Worm (Caenorhabditis elegans) whole organism, young adult: ENCODE data around the gene R11E3.1.

Source experiments
- B0336.3 ChIP-seq: fragments of 200-800 bp; sonication (Bioruptor generic); IDR thresholded peaks from 2 replicates; pipeline ENCODE4 v1.3.6; 2022; ENCODE audit warnings: missing genetic modification characterization, missing compliant biosample characterization
- C17E4.6 ChIP-seq: fragments of 200-800 bp; sonication (Bioruptor generic); IDR thresholded peaks from 2 replicates; pipeline ENCODE4 v1.3.6; 2022; ENCODE audit warnings: missing genetic modification reagents, missing genetic modification characterization, missing compliant biosample characterization
- D2030.7 ChIP-seq: fragments of 200-800 bp; sonication (Bioruptor generic); IDR thresholded peaks from 2 replicates; pipeline ENCODE4 v1.3.6; 2022; ENCODE audit warnings: missing genetic modification reagents, missing genetic modification characterization, missing compliant biosample characterization
- F10E7.11 ChIP-seq: sonication (generic microtip); optimal IDR thresholded peaks from 2 replicates; lab custom pipeline; 2017; ENCODE audit warnings: mild to moderate bottlenecking, missing genetic modification characterization, moderate library complexity, missing compliant biosample characterization
- F49E8.2 ChIP-seq: sonication (generic microtip); optimal IDR thresholded peaks from 3 replicates; lab custom pipeline; 2017; ENCODE audit warnings: missing genetic modification characterization, mild to moderate bottlenecking, missing compliant biosample characterization, antibody characterized with exemption, moderate library complexity; ENCODE audit not compliant: insufficient read depth
- F55B11.4 ChIP-seq: sonication (generic microtip); optimal IDR thresholded peaks from 2 replicates; lab custom pipeline; 2016; ENCODE audit warnings: missing compliant biosample characterization, missing genetic modification characterization, borderline replicate concordance; ENCODE audit not compliant: insufficient read depth
- F57C9.4 ChIP-seq: sonication (generic microtip); optimal IDR thresholded peaks from 2 replicates; lab custom pipeline; 2017; ENCODE audit warnings: mild to moderate bottlenecking, missing genetic modification characterization, missing compliant biosample characterization
- Y53G8AR.9 ChIP-seq: fragments of 200-800 bp; sonication (Bioruptor generic); conservative IDR thresholded peaks from 2 replicates; pipeline ENCODE4 v1.3.6; 2022; ENCODE audit warnings: missing genetic modification reagents, missing genetic modification characterization, missing compliant biosample characterization
- Y95B8A.8 ChIP-seq: fragments of 200-800 bp; sonication (Bioruptor generic); IDR thresholded peaks from 2 replicates; pipeline ENCODE4 v1.3.6; 2022; ENCODE audit warnings: missing genetic modification reagents, missing genetic modification characterization, missing compliant biosample characterization
- ZK185.1 ChIP-seq: sonication (generic microtip); optimal IDR thresholded peaks from 2 replicates; lab custom pipeline; 2016; ENCODE audit warnings: mild to moderate bottlenecking, missing genetic modification characterization, missing compliant biosample characterization; ENCODE audit not compliant: poor library complexity, severe bottlenecking
- akir-1 ChIP-seq: fragments of 200-800 bp; sonication (Bioruptor generic); optimal IDR thresholded peaks from 2 replicates; lab custom pipeline; 2018; ENCODE audit warnings: mild to moderate bottlenecking, missing genetic modification characterization, moderate library complexity, missing compliant biosample characterization
- athp-1 ChIP-seq: sonication (generic microtip); optimal IDR thresholded peaks from 2 replicates; lab custom pipeline; 2017; ENCODE audit warnings: mild to moderate bottlenecking, missing genetic modification characterization, missing compliant biosample characterization
- bed-1 ChIP-seq: fragments of 200-800 bp; sonication (Bioruptor generic); IDR thresholded peaks from 2 replicates; pipeline ENCODE4 v1.3.6; 2022; ENCODE audit warnings: missing genetic modification reagents, missing genetic modification characterization, missing compliant biosample characterization
- bed-2 ChIP-seq: fragments of 200-800 bp; sonication (Bioruptor generic); IDR thresholded peaks from 2 replicates; pipeline ENCODE4 v1.3.6; 2022; ENCODE audit warnings: missing genetic modification reagents, missing genetic modification characterization, missing compliant biosample characterization
- cebp-1 ChIP-seq, 2 experiments: fragments of 200-800 bp in 1 of 2; sonication (Bioruptor generic) in 1 of 2; sonication (generic microtip) in 1 of 2; IDR thresholded peaks in 1 of 2; optimal IDR thresholded peaks in 1 of 2; 2 replicates each; pipeline versions ENCODE4 v1.3.6 to Lab custom; 2017 to 2022; ENCODE audit warnings: missing compliant biosample characterization in 2 of 2, missing genetic modification characterization in 2 of 2, mild to moderate bottlenecking in 1 of 2, missing genetic modification reagents in 1 of 2, moderate library complexity in 1 of 2
- ceh-100 ChIP-seq: fragments of 200-800 bp; sonication (Bioruptor generic); IDR thresholded peaks from 2 replicates; pipeline ENCODE4 v1.3.6; 2022; ENCODE audit warnings: missing genetic modification reagents, missing genetic modification characterization, missing compliant biosample characterization
- die-1 ChIP-seq: sonication (generic microtip); optimal IDR thresholded peaks from 2 replicates; lab custom pipeline; 2016; ENCODE audit warnings: missing genotype, mild to moderate bottlenecking, missing genetic modification characterization, missing compliant biosample characterization
- dox-1 ChIP-seq: fragments of 200-800 bp; sonication (Bioruptor generic); IDR thresholded peaks from 2 replicates; pipeline ENCODE4 v1.3.6; 2022; ENCODE audit warnings: missing genetic modification reagents, missing genetic modification characterization, missing compliant biosample characterization
- gei-17 ChIP-seq: fragments of 200-800 bp; sonication (Bioruptor generic); optimal IDR thresholded peaks from 2 replicates; lab custom pipeline; 2018; ENCODE audit warnings: mild to moderate bottlenecking, missing genetic modification characterization, missing compliant biosample characterization
- hmg-1.2 ChIP-seq: fragments of 200-800 bp; sonication (Bioruptor generic); IDR thresholded peaks from 2 replicates; pipeline ENCODE4 v1.3.6; 2022; ENCODE audit warnings: missing genetic modification reagents, missing genetic modification characterization, missing compliant biosample characterization
- hmg-20 ChIP-seq: fragments of 200-800 bp; sonication (Bioruptor generic); IDR thresholded peaks from 2 replicates; pipeline ENCODE4 v1.3.6; 2022; ENCODE audit warnings: missing genetic modification reagents, missing genetic modification characterization, missing compliant biosample characterization
- hrde-1 ChIP-seq: sonication (generic microtip); optimal IDR thresholded peaks from 2 replicates; lab custom pipeline; 2016; ENCODE audit warnings: missing genetic modification characterization, mild to moderate bottlenecking, missing compliant biosample characterization, moderate library complexity, missing genotype, missing genetic modification reagents, borderline replicate concordance
- lag-1 ChIP-seq: fragments of 200-800 bp; sonication (Bioruptor generic); IDR thresholded peaks from 2 replicates; pipeline ENCODE4 v1.3.6; 2022; ENCODE audit warnings: missing genetic modification reagents, missing genetic modification characterization, missing compliant biosample characterization
- let-607 ChIP-seq, 2 experiments: fragments of 200-800 bp in 1 of 2; sonication (Bioruptor generic) in 1 of 2; sonication (generic microtip) in 1 of 2; optimal IDR thresholded peaks; 2 replicates each; lab custom pipeline; 2016 to 2018; ENCODE audit warnings: mild to moderate bottlenecking in 2 of 2, missing compliant biosample characterization in 2 of 2, missing genetic modification characterization in 2 of 2, moderate library complexity in 2 of 2, missing genotype in 1 of 2
- lin-35 ChIP-seq, 3 experiments: fragments of 150-350 bp in 2 of 3; sonication (generic microtip) in 1 of 3; optimal IDR thresholded peaks; 2 replicates each; lab custom pipeline; 2014 to 2018; ENCODE audit warnings: missing biosample characterization in 3 of 3, missing genetic modification characterization in 3 of 3, missing genetic modification reagents in 3 of 3
- lin-40 ChIP-seq: sonication (generic microtip); optimal IDR thresholded peaks from 2 replicates; lab custom pipeline; 2016; ENCODE audit warnings: missing genetic modification characterization, mild to moderate bottlenecking, missing compliant biosample characterization, missing genotype, missing genetic modification reagents
- lir-1 ChIP-seq: fragments of 200-800 bp; sonication (Bioruptor generic); conservative IDR thresholded peaks from 2 replicates; pipeline ENCODE4 v1.3.6; 2022; ENCODE audit warnings: missing genetic modification reagents, missing genetic modification characterization, missing compliant biosample characterization
- lsy-27 ChIP-seq: sonication (generic microtip); optimal IDR thresholded peaks from 2 replicates; lab custom pipeline; 2017; ENCODE audit warnings: missing genetic modification characterization, mild to moderate bottlenecking, missing compliant biosample characterization, antibody characterized with exemption, missing genotype, borderline replicate concordance; ENCODE audit not compliant: insufficient read depth
- madf-10 ChIP-seq: sonication (generic microtip); optimal IDR thresholded peaks from 2 replicates; lab custom pipeline; 2016; ENCODE audit warnings: mild to moderate bottlenecking, missing genetic modification characterization, missing compliant biosample characterization
- madf-8 ChIP-seq: fragments of 200-800 bp; sonication (Bioruptor generic); conservative IDR thresholded peaks from 2 replicates; pipeline ENCODE4 v1.3.6; 2022; ENCODE audit warnings: missing genetic modification reagents, missing genetic modification characterization, missing compliant biosample characterization
- mcd-1 ChIP-seq: fragments of 200-800 bp; sonication (Bioruptor generic); IDR thresholded peaks from 2 replicates; pipeline ENCODE4 v1.3.6; 2022; ENCODE audit warnings: missing genetic modification reagents, missing genetic modification characterization, missing compliant biosample characterization
- nfya-2 ChIP-seq: fragments of 200-800 bp; sonication (Bioruptor generic); IDR thresholded peaks from 2 replicates; pipeline ENCODE4 v1.3.6; 2022; ENCODE audit warnings: missing genetic modification reagents, missing genetic modification characterization, missing compliant biosample characterization
- nhr-179 ChIP-seq: sonication (generic microtip); optimal IDR thresholded peaks from 2 replicates; lab custom pipeline; 2016; ENCODE audit warnings: mild to moderate bottlenecking, missing genetic modification characterization, missing compliant biosample characterization
- rcor-1 ChIP-seq: fragments of 200-800 bp; sonication (Bioruptor generic); IDR thresholded peaks from 2 replicates; pipeline ENCODE4 v1.3.6; 2022; ENCODE audit warnings: missing genetic modification reagents, missing genetic modification characterization, missing compliant biosample characterization
- rec-8 ChIP-seq, 2 experiments: sonication (generic microtip); optimal IDR thresholded peaks; 2 replicates each; lab custom pipeline; 2016; ENCODE audit warnings: mild to moderate bottlenecking in 2 of 2, missing genetic modification characterization in 2 of 2, missing genetic modification reagents in 2 of 2, missing genotype in 2 of 2, missing biosample characterization in 1 of 2, missing compliant biosample characterization in 1 of 2, moderate library complexity in 1 of 2
- repo-1 ChIP-seq: sonication (generic microtip); optimal IDR thresholded peaks from 2 replicates; lab custom pipeline; 2017; ENCODE audit warnings: mild to moderate bottlenecking, missing genetic modification characterization, missing compliant biosample characterization
- rpc-1 ChIP-seq, 2 experiments: fragments of 150-350 bp in 1 of 2; sonication (generic microtip) in 1 of 2; optimal IDR thresholded peaks; 2 replicates each; lab custom pipeline; 2014 to 2018; ENCODE audit warnings: missing biosample characterization in 1 of 2, missing genetic modification characterization in 1 of 2, missing genetic modification reagents in 1 of 2, missing genotype in 1 of 2
- snpc-3.4 ChIP-seq: sonication (generic microtip); optimal IDR thresholded peaks from 2 replicates; lab custom pipeline; 2017; ENCODE audit warnings: missing genetic modification characterization, mild to moderate bottlenecking, missing compliant biosample characterization, antibody characterized with exemption, moderate library complexity, missing genotype, missing genetic modification reagents
- snpc-4 ChIP-seq, 5 experiments: fragments of 150-350 bp in 1 of 5; sonication (generic microtip) in 4 of 5; optimal IDR thresholded peaks; 2 replicates each; lab custom pipeline; 2014 to 2018; ENCODE audit warnings: missing genetic modification characterization in 5 of 5, missing biosample characterization in 3 of 5, antibody characterized with exemption in 2 of 5, mild to moderate bottlenecking in 2 of 5, missing compliant biosample characterization in 2 of 5, missing genotype in 2 of 5, moderate library complexity in 2 of 5, missing genetic modification reagents in 1 of 5
- unc-130 ChIP-seq: sonication (generic microtip); optimal IDR thresholded peaks from 2 replicates; lab custom pipeline; 2016; ENCODE audit warnings: missing genetic modification reagents, missing genetic modification characterization, missing compliant biosample characterization
- unc-62 ChIP-seq: fragments of 150-350 bp; optimal IDR thresholded peaks from 2 replicates; lab custom pipeline; 2014; ENCODE audit warnings: missing biosample characterization, missing genetic modification reagents, missing genetic modification characterization
- ztf-28 ChIP-seq: fragments of 200-800 bp; sonication (Bioruptor generic); IDR thresholded peaks from 2 replicates; pipeline ENCODE4 v1.3.6; 2022; ENCODE audit warnings: missing genetic modification reagents, missing genetic modification characterization, missing compliant biosample characterization

The R11E3.1 gene

ce11 chrIV:4810377-4810984 is 20.9 kb downstream of the R11E3.1 start, which contains the start of gene eif-1.A (continued):
- no peak for TF ChIP-seq rec-8 (tag; optimal IDR thresholded peaks at IDR 0.05; lab: Kevin White, UChicago)
- TF ChIP-seq mcd-1 (GFP tag; lab: Robert Waterston, UW) = peak; percentile 65
- TF ChIP-seq F49E8.2 (tag; lab: Kevin White, UChicago) = peak; percentile 6
- TF ChIP-seq lag-1 (GFP tag; lab: Robert Waterston, UW) = no peak

ce11 chrIV:4811863-4812262 is 22.3 kb downstream of the R11E3.1 start, which contains the start of gene srw-95:
srw-95 (plus strand) TSS chrIV:4812075.
- TF ChIP-seq B0336.3 (GFP tag; lab: Robert Waterston, UW) (peak; percentile 86), repo-1 (tag; lab: Kevin White, UChicago) (no peak), lin-35 (GFP tag; optimal IDR thresholded peaks at IDR 0.05; lab: Kevin White, UChicago) (peak in 1 of 3 experiments; percentile 11), let-607 (tag; optimal IDR thresholded peaks at IDR 0.05; lab: Kevin White, UChicago) (no peak), Y95B8A.8 (GFP tag; lab: Robert Waterston, UW) (no peak), unc-62 (no peak), lsy-27 (tag; lab: Kevin White, UChicago) (no peak), bed-2 (GFP tag; lab: Robert Waterston, UW) (no peak), hrde-1 (tag; lab: Kevin White, UChicago) (peak; percentile 53), snpc-3.4 (peak; percentile 24), F57C9.4 (tag; lab: Kevin White, UChicago) (no peak), dox-1 (GFP tag; lab: Robert Waterston, UW) (no peak), unc-130 (GFP tag; lab: Kevin White, UChicago) (peak; percentile 5), cebp-1 (GFP tag; IDR thresholded peaks at IDR 0.05; lab: Robert Waterston, UW) (no peak), cebp-1 (tag; optimal IDR thresholded peaks at IDR 0.05; lab: Kevin White, UChicago) (peak; percentile 16), D2030.7 (GFP tag; lab: Robert Waterston, UW) (no peak), lir-1 (GFP tag; lab: Robert Waterston, UW) (no peak), rpc-1 (optimal IDR thresholded peaks at IDR 0.05; lab: Kevin White, UChicago) (no peak), rpc-1 (tag; optimal IDR thresholded peaks at IDR 0.05; lab: Kevin White, UChicago) (no peak), F55B11.4 (no peak), hmg-20 (GFP tag; lab: Robert Waterston, UW) (no peak), ceh-100 (GFP tag; lab: Robert Waterston, UW) (0 out of 2 replicates have a peak, but pooled peaks have one; percentile 40), Y53G8AR.9 (GFP tag; lab: Robert Waterston, UW) (no peak), F10E7.11 (tag; lab: Kevin White, UChicago) (no peak), nhr-179 (no peak), gei-17 (no peak), lin-40 (no peak), madf-10 (no peak), die-1 (tag; lab: Kevin White, UChicago) (peak; percentile 12), hmg-1.2 (GFP tag; lab: Robert Waterston, UW) (0 out of 2 replicates have a peak, but pooled peaks have one; percentile 10), C17E4.6 (GFP tag; lab: Robert Waterston, UW) (no peak), athp-1 (tag; lab: Kevin White, UChicago) (no peak), ztf-28 (no peak), rcor-1 (GFP tag; lab: Robert Waterston, UW) (peak; percentile 50; the same call in 1 of the 2 replicates), nfya-2 (no peak), ZK185.1 (tag; lab: Kevin White, UChicago) (no peak), bed-1 (GFP tag; lab: Robert Waterston, UW) (0 out of 2 replicates have a peak, but pooled peaks have one; percentile 8), madf-8 (GFP tag; lab: Robert Waterston, UW) (no peak), snpc-4 (GFP tag; optimal IDR thresholded peaks at IDR 0.05; lab: Kevin White, UChicago) (no peak), snpc-4 (tag; optimal IDR thresholded peaks at IDR 0.05; lab: Kevin White, UChicago) (peak in 2 of 4 experiments; percentile 51 to 81), akir-1 (GFP tag; lab: Kevin White, UChicago) (no peak)
